Fruit fly (Drosophila melanogaster): ENCODE measurements around the gene Eip74EF.

The Eip74EF gene

DNA sequence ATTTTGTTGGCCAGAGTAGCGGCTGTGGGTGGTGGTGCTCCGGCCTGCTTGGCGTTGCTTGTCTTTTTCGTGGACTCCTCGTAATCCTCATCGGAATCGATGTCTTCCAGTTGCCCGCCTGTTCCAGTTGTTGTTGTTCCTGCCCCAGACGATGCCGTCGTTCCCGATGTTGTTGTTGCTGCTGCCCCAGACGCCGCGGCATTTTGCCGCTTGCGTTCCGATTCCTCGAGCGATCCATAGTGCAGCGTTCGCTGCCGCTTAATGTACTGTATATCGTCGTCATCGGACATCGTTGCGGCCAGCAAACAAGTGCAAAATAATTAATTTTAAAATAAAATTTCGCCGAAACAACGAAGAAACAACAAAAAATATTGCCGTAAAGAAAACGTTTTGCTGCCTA, 105.6 kb downstream of the Eip74EF start:
- TF ChIP-seq CG8478 (optimal IDR thresholded peaks at IDR 0.05) (no peak), CTCF (optimal IDR thresholded peaks at IDR 0.05) (no peak)

All from S2 (cell line).